Worm (Caenorhabditis elegans) whole organism, early embryonic: ENCODE measurements around the gene sel-8.

Experiments
- aly-1 ChIP-seq: sonication (generic microtip); optimal IDR thresholded peaks from 2 replicates; lab custom pipeline; 2016; ENCODE audit warnings: missing genetic modification characterization, missing compliant biosample characterization
- ama-1 ChIP-seq: fragments of 150-350 bp; optimal IDR thresholded peaks from 2 replicates; lab custom pipeline; 2014
- ceh-13 ChIP-seq: fragments of 200-800 bp; sonication (Bioruptor generic); optimal IDR thresholded peaks from 2 replicates; lab custom pipeline; 2018; ENCODE audit warnings: mild to moderate bottlenecking, missing genetic modification characterization, missing compliant biosample characterization
- ceh-36 ChIP-seq: sonication (generic microtip); optimal IDR thresholded peaks from 2 replicates; lab custom pipeline; 2016; ENCODE audit warnings: missing genetic modification characterization, inconsistent platforms, missing compliant biosample characterization
- ets-7 ChIP-seq: sonication (generic microtip); optimal IDR thresholded peaks from 2 replicates; lab custom pipeline; 2016; ENCODE audit warnings: missing genotype, missing genetic modification characterization, missing compliant biosample characterization
- flt-1 ChIP-seq: fragments of 200-800 bp; sonication (Bioruptor generic); IDR thresholded peaks from 2 replicates; pipeline ENCODE4 v1.3.6; 2022; ENCODE audit warnings: missing genetic modification characterization, missing compliant biosample characterization
- hmg-4 ChIP-seq: fragments of 200-800 bp; sonication (Bioruptor generic); optimal IDR thresholded peaks from 2 replicates; lab custom pipeline; 2018; ENCODE audit warnings: mild to moderate bottlenecking, missing genetic modification characterization, missing compliant biosample characterization
- hnd-1 ChIP-seq: sonication (generic microtip); optimal IDR thresholded peaks from 2 replicates; lab custom pipeline; 2016; ENCODE audit warnings: missing genetic modification characterization, missing compliant biosample characterization
- scrt-1 ChIP-seq: fragments of 200-800 bp; sonication (Bioruptor generic); IDR thresholded peaks from 2 replicates; pipeline ENCODE4 v1.3.6; 2022; ENCODE audit warnings: missing genetic modification characterization, missing compliant biosample characterization
- tbx-11 ChIP-seq: fragments of 200-800 bp; sonication (Bioruptor generic); IDR thresholded peaks from 2 replicates; pipeline ENCODE4 v1.3.6; 2022; ENCODE audit warnings: missing genetic modification characterization, missing compliant biosample characterization
- tbx-37 ChIP-seq: fragments of 200-800 bp; sonication (Bioruptor generic); conservative IDR thresholded peaks from 2 replicates; pipeline ENCODE4 v1.3.6; 2022; ENCODE audit warnings: missing genetic modification reagents, missing genetic modification characterization, missing compliant biosample characterization
- tra-4 ChIP-seq: sonication (generic microtip); optimal IDR thresholded peaks from 2 replicates; lab custom pipeline; 2017; ENCODE audit warnings: missing genetic modification characterization, missing compliant biosample characterization

- TF ChIP-seq tbx-37 (GFP tag; lab: Robert Waterston, UW), result no peak
- no peak for TF ChIP-seq ama-1 (lab: Kevin White, UChicago)
- no peak for TF ChIP-seq ceh-13 (GFP tag; lab: Kevin White, UChicago)
- TF ChIP-seq ceh-36 (tag; lab: Kevin White, UChicago), result no peak
- TF ChIP-seq ets-7 (tag; lab: Kevin White, UChicago), result no peak
- no peak for TF ChIP-seq flt-1 (GFP tag; lab: Robert Waterston, UW)
- no peak for TF ChIP-seq aly-1
- TF ChIP-seq tbx-11 (GFP tag; lab: Robert Waterston, UW), result no peak
- no peak for TF ChIP-seq hnd-1 (tag; lab: Kevin White, UChicago)
- TF ChIP-seq hmg-4 (GFP tag; lab: Kevin White, UChicago), result no peak
- TF ChIP-seq scrt-1 (GFP tag; lab: Robert Waterston, UW), result no peak
- no peak for TF ChIP-seq tra-4 (tag; lab: Kevin White, UChicago)
Measured at ce11 chrIII:3634873-3635272, 7.9 kb upstream of the sel-8 start.
